Fruit fly (Drosophila melanogaster) whole organism, embryonic: Measurements from ENCODE around the gene CG31191.
A peak's percentile ranks its signal among the peaks of the same experiment; 100 is the strongest.

ENCODE experiments used
- CG10543 ChIP-seq: fragments of 200-800 bp; sonication (Bioruptor generic); optimal IDR thresholded peaks from 3 replicates; lab custom pipeline; 2017; ENCODE audit warnings: missing biosample characterization, mild to moderate bottlenecking, missing genetic modification characterization, moderate library complexity
- CG13296 ChIP-seq: fragments of 200-800 bp; sonication (Bioruptor generic); optimal IDR thresholded peaks from 3 replicates; lab custom pipeline; 2018; ENCODE audit warnings: missing biosample characterization, mild to moderate bottlenecking, missing genetic modification characterization
- CG15514 ChIP-seq: fragments of 200-800 bp; sonication (Bioruptor generic); optimal IDR thresholded peaks from 3 replicates; lab custom pipeline; 2017; ENCODE audit warnings: missing biosample characterization, missing genetic modification characterization, mild to moderate bottlenecking, moderate library complexity, missing genetic modification reagents
- CG16779 ChIP-seq: fragments of 200-800 bp; sonication (Bioruptor generic); IDR thresholded peaks from 2 replicates; pipeline ENCODE4 v1.3.6; 2022; ENCODE audit warnings: missing biosample characterization, missing genetic modification characterization
- CG16863 ChIP-seq: fragments of 200-800 bp; sonication (Bioruptor generic); optimal IDR thresholded peaks from 3 replicates; lab custom pipeline; 2016; ENCODE audit warnings: missing biosample characterization, missing genetic modification characterization
- CG17568 ChIP-seq: fragments of 200-800 bp; sonication (Bioruptor generic); optimal IDR thresholded peaks from 2 replicates; lab custom pipeline; 2018; ENCODE audit warnings: missing biosample characterization, mild to moderate bottlenecking, missing genetic modification characterization, moderate library complexity
- CG18764 ChIP-seq: fragments of 200-800 bp; sonication (Bioruptor generic); optimal IDR thresholded peaks from 3 replicates; lab custom pipeline; 2016; ENCODE audit warnings: missing biosample characterization, missing genetic modification characterization
- CG2678 ChIP-seq: fragments of 200-800 bp; sonication (Bioruptor generic); optimal IDR thresholded peaks from 3 replicates; lab custom pipeline; 2019; ENCODE audit warnings: missing biosample characterization, mild to moderate bottlenecking, missing genetic modification characterization, moderate library complexity
- CG32772 ChIP-seq: fragments of 200-800 bp; sonication (Bioruptor generic); IDR thresholded peaks from 2 replicates; pipeline ENCODE4 v1.3.6; 2022; ENCODE audit warnings: missing biosample characterization, missing genetic modification characterization
- CG34224 ChIP-seq: fragments of 200-800 bp; sonication (Bioruptor generic); IDR thresholded peaks from 3 replicates; pipeline ENCODE4 v1.3.6; 2022; ENCODE audit warnings: missing biosample characterization, missing genetic modification characterization; ENCODE audit not compliant: partially characterized antibody
- CG7357 ChIP-seq: fragments of 200-800 bp; sonication (Bioruptor generic); IDR thresholded peaks from 3 replicates; pipeline ENCODE4 v1.3.6; 2022; ENCODE audit warnings: missing biosample characterization, missing genetic modification characterization
- CG7928 ChIP-seq: fragments of 200-800 bp; sonication (Bioruptor generic); optimal IDR thresholded peaks from 2 replicates; lab custom pipeline; 2017; ENCODE audit warnings: missing biosample characterization, mild to moderate bottlenecking, missing genetic modification characterization
- CG8924 ChIP-seq: fragments of 200-800 bp; optimal IDR thresholded peaks from 3 replicates; lab custom pipeline; 2019; ENCODE audit warnings: missing biosample characterization, mild to moderate bottlenecking, missing genetic modification characterization, moderate library complexity
- CTCF ChIP-seq: fragments of 200-800 bp; sonication (Bioruptor generic); optimal IDR thresholded peaks from 2 replicates; lab custom pipeline; 2017; ENCODE audit warnings: missing biosample characterization, mild to moderate bottlenecking, missing genetic modification characterization, moderate library complexity
- D ChIP-seq, 2 experiments: fragments of 200-800 bp in 1 of 2; fragments of >200 bp in 1 of 2; sonication (Bioruptor generic) in 1 of 2; optimal IDR thresholded peaks; 2 replicates in 1 of 2; 3 replicates in 1 of 2; lab custom pipeline; 2017; ENCODE audit warnings: mild to moderate bottlenecking in 1 of 2, missing biosample characterization in 1 of 2, missing genetic modification characterization in 1 of 2, missing genetic modification reagents in 1 of 2
- Deaf1 ChIP-seq: fragments of 200-800 bp; optimal IDR thresholded peaks from 3 replicates; lab custom pipeline; 2019; ENCODE audit warnings: missing biosample characterization, mild to moderate bottlenecking, missing genetic modification characterization, moderate library complexity
- Dp ChIP-seq: fragments of 200-800 bp; sonication (Bioruptor generic); optimal IDR thresholded peaks from 2 replicates; lab custom pipeline; 2018; ENCODE audit warnings: missing biosample characterization, mild to moderate bottlenecking, missing genetic modification characterization, moderate library complexity
- ERR ChIP-seq: fragments of 200-800 bp; sonication (Bioruptor generic); optimal IDR thresholded peaks from 2 replicates; lab custom pipeline; 2016; ENCODE audit warnings: missing biosample characterization, missing genetic modification characterization
- Elba2 ChIP-seq: fragments of 200-800 bp; sonication (Bioruptor generic); optimal IDR thresholded peaks from 3 replicates; lab custom pipeline; 2016; ENCODE audit warnings: missing biosample characterization, missing genetic modification characterization
- Ets97D ChIP-seq: fragments of 200-800 bp; sonication (Bioruptor generic); optimal IDR thresholded peaks from 3 replicates; lab custom pipeline; 2016; ENCODE audit warnings: missing biosample characterization, missing genetic modification characterization
- HLH54F ChIP-seq: fragments of 200-800 bp; sonication (Bioruptor generic); optimal IDR thresholded peaks from 3 replicates; lab custom pipeline; 2016; ENCODE audit warnings: missing biosample characterization, missing genetic modification characterization
- Hey ChIP-seq: fragments of 200-800 bp; sonication (Bioruptor generic); optimal IDR thresholded peaks from 3 replicates; lab custom pipeline; 2018; ENCODE audit warnings: missing biosample characterization, mild to moderate bottlenecking, missing genetic modification characterization
- Hmr ChIP-seq: fragments of 200-800 bp; sonication (Bioruptor generic); optimal IDR thresholded peaks from 3 replicates; lab custom pipeline; 2017; ENCODE audit warnings: mild to moderate bottlenecking, missing biosample characterization, missing genetic modification reagents, missing genetic modification characterization
- Med ChIP-seq: fragments of 200-800 bp; sonication (Bioruptor generic); peaks from one replicate; lab custom pipeline; 2016; ENCODE audit warnings: missing biosample characterization, missing genetic modification characterization, mild to moderate bottlenecking, inconsistent platforms, moderate library complexity
- Meics ChIP-seq: fragments of 200-800 bp; sonication (Bioruptor generic); optimal IDR thresholded peaks from 2 replicates; lab custom pipeline; 2017; ENCODE audit warnings: missing biosample characterization, mild to moderate bottlenecking, missing genetic modification characterization
- Myb ChIP-seq: fragments of 200-800 bp; sonication (Bioruptor generic); optimal IDR thresholded peaks from 2 replicates; lab custom pipeline; 2016; ENCODE audit warnings: missing biosample characterization, missing genetic modification characterization
- PHDP ChIP-seq: fragments of 200-800 bp; sonication (Bioruptor generic); optimal IDR thresholded peaks from 3 replicates; lab custom pipeline; 2018; ENCODE audit warnings: missing biosample characterization, mild to moderate bottlenecking, missing genetic modification characterization, moderate library complexity
- YL-1 ChIP-seq: fragments of 200-800 bp; sonication (Bioruptor generic); optimal IDR thresholded peaks from 3 replicates; lab custom pipeline; 2017; ENCODE audit warnings: missing biosample characterization, mild to moderate bottlenecking, missing genetic modification characterization
- abd-A ChIP-seq: fragments of 200-800 bp; sonication (Bioruptor generic); optimal IDR thresholded peaks from 3 replicates; lab custom pipeline; 2019; ENCODE audit warnings: missing biosample characterization, mild to moderate bottlenecking, missing genetic modification characterization, moderate library complexity
- ac ChIP-seq: fragments of 200-800 bp; sonication (Bioruptor generic); optimal IDR thresholded peaks from 3 replicates; lab custom pipeline; 2017; ENCODE audit warnings: missing biosample characterization, mild to moderate bottlenecking, missing genetic modification characterization
- al ChIP-seq: fragments of 200-800 bp; sonication (Bioruptor generic); IDR thresholded peaks from 2 replicates; pipeline ENCODE4 v1.3.6; 2022; ENCODE audit warnings: missing biosample characterization, missing genetic modification characterization
- bigmax ChIP-seq: fragments of 200-800 bp; sonication (Bioruptor generic); optimal IDR thresholded peaks from 2 replicates; lab custom pipeline; 2018; ENCODE audit warnings: missing biosample characterization, mild to moderate bottlenecking, missing genetic modification characterization
- chinmo ChIP-seq: fragments of 200-800 bp; sonication (Bioruptor generic); IDR thresholded peaks from 4 replicates; pipeline ENCODE4 v1.3.6; 2022; ENCODE audit warnings: missing biosample characterization, missing genetic modification characterization; ENCODE audit not compliant: partially characterized antibody
- crc ChIP-seq: fragments of 200-800 bp; sonication (Bioruptor generic); optimal IDR thresholded peaks from 2 replicates; lab custom pipeline; 2016; ENCODE audit warnings: missing biosample characterization, missing genetic modification characterization
- dysf ChIP-seq: fragments of 200-800 bp; sonication (Bioruptor generic); IDR thresholded peaks from 3 replicates; pipeline ENCODE4 v1.3.6; 2022; ENCODE audit warnings: missing biosample characterization, missing genetic modification characterization
- en ChIP-seq: fragments of 200-800 bp; sonication (Bioruptor generic); optimal IDR thresholded peaks from 2 replicates; lab custom pipeline; 2016; ENCODE audit warnings: missing biosample characterization, missing genetic modification characterization
- esg ChIP-seq: fragments of 200-800 bp; sonication (Bioruptor generic); conservative IDR thresholded peaks from 2 replicates; pipeline ENCODE4 v1.3.6; 2022; ENCODE audit warnings: missing biosample characterization, missing genetic modification characterization
- gfzf ChIP-seq: fragments of 200-800 bp; sonication (Bioruptor generic); optimal IDR thresholded peaks from 2 replicates; lab custom pipeline; 2016; ENCODE audit warnings: missing biosample characterization, mild to moderate bottlenecking, missing genetic modification characterization, moderate library complexity
- gsb-n ChIP-seq: fragments of 200-800 bp; sonication (Bioruptor generic); optimal IDR thresholded peaks from 3 replicates; lab custom pipeline; 2018; ENCODE audit warnings: missing biosample characterization, mild to moderate bottlenecking, missing genetic modification characterization
- ham ChIP-seq: fragments of 200-800 bp; sonication (Bioruptor generic); IDR thresholded peaks from 2 replicates; pipeline ENCODE4 v1.3.6; 2022; ENCODE audit warnings: missing biosample characterization, missing genetic modification characterization
- lola ChIP-seq, 3 experiments: fragments of >200 bp in 2 of 3; fragments of 200-800 bp in 1 of 3; sonication (Bioruptor generic) in 1 of 3; optimal IDR thresholded peaks; 2 replicates each; lab custom pipeline; 2017 to 2019; ENCODE audit warnings: missing biosample characterization in 3 of 3, missing genetic modification characterization in 3 of 3, mild to moderate bottlenecking in 1 of 3, moderate library complexity in 1 of 3
- run ChIP-seq: fragments of 200-800 bp; sonication (Bioruptor generic); optimal IDR thresholded peaks from 3 replicates; lab custom pipeline; 2018; ENCODE audit warnings: missing biosample characterization, mild to moderate bottlenecking, missing genetic modification characterization
- scrt ChIP-seq: fragments of 200-800 bp; sonication (Bioruptor generic); optimal IDR thresholded peaks from 2 replicates; lab custom pipeline; 2018; ENCODE audit warnings: missing biosample characterization, mild to moderate bottlenecking, missing genetic modification characterization, moderate library complexity
- stwl ChIP-seq: fragments of 200-800 bp; sonication (Bioruptor generic); optimal IDR thresholded peaks from 3 replicates; lab custom pipeline; 2018; ENCODE audit warnings: missing biosample characterization, mild to moderate bottlenecking, missing genetic modification characterization, moderate library complexity
- sug ChIP-seq: fragments of 200-800 bp; optimal IDR thresholded peaks from 2 replicates; lab custom pipeline; 2019; ENCODE audit warnings: missing biosample characterization, mild to moderate bottlenecking, missing genetic modification characterization, moderate library complexity
- tin ChIP-seq: fragments of 200-800 bp; sonication (Bioruptor generic); optimal IDR thresholded peaks from 3 replicates; lab custom pipeline; 2016; ENCODE audit warnings: missing biosample characterization, missing genetic modification characterization

Gene CG31191

dm6 chr3R:20947991-20948407, 2.7 kb upstream of the CG31191 start (continued):
- no peak for TF ChIP-seq CG34224 (GFP tag; lab: Robert Waterston, UW)
- TF ChIP-seq lola (GFP tag; optimal IDR thresholded peaks at IDR 0.05; lab: Kevin White, UChicago): no peak
- TF ChIP-seq Meics (GFP tag; lab: Kevin White, UChicago): peak; percentile 45
- no peak for TF ChIP-seq PHDP (tag; lab: Kevin White, UChicago)
- no peak for TF ChIP-seq Hey (tag; lab: Kevin White, UChicago)
- TF ChIP-seq ERR (GFP tag; lab: Kevin White, UChicago): no peak
- TF ChIP-seq CTCF: peak; percentile 99
- no peak for TF ChIP-seq en
- peak; percentile 23 for TF ChIP-seq CG15514
- peak; percentile 18 for TF ChIP-seq Ets97D
- peak; percentile 8 for TF ChIP-seq CG18764 (GFP tag; lab: Kevin White, UChicago)
- TF ChIP-seq Elba2: no peak
- no peak for TF ChIP-seq CG2678
- TF ChIP-seq crc: no peak
- TF ChIP-seq run (tag; lab: Kevin White, UChicago): no peak
- no peak for TF ChIP-seq CG16863 (GFP tag; lab: Kevin White, UChicago)
- TF ChIP-seq HLH54F (GFP tag; lab: Kevin White, UChicago): no peak
- peak; percentile 36 for TF ChIP-seq tin (GFP tag; lab: Kevin White, UChicago)
- peak; percentile 65 for TF ChIP-seq Myb (GFP tag; lab: Kevin White, UChicago)
- TF ChIP-seq CG7928 (GFP tag; lab: Kevin White, UChicago): no peak
- no peak for TF ChIP-seq CG8924 (tag; lab: Kevin White, UChicago)
- TF ChIP-seq gfzf (GFP tag; lab: Kevin White, UChicago): peak; percentile 28

DNA sequence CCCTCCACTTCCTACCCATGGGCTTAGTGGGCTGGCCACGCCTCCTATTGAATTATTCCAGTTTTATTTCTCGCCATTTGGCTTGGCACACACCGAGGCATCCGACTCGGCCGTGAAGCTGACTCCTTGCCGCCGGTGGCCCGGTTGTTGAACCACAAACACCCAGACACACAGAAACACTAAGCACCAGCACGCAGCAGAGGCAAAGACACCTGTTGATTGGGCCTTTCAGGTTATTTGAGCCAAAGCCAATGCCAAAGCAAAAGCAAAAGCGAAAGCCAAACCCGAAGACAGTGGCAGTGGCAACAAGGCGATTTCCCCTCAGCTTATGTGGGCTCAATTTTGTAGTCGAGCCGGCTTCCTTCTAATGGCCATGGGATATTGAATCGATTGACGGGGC, 1.4 kb upstream of the CG31191 start:
- TF ChIP-seq CG13296 (GFP tag; lab: Kevin White, UChicago): no peak
- TF ChIP-seq ham (GFP tag; lab: Robert Waterston, UW): no peak
- no peak for TF ChIP-seq stwl
- TF ChIP-seq gsb-n (tag; lab: Kevin White, UChicago): no peak
- peak; percentile 87 for TF ChIP-seq abd-A (tag; lab: Kevin White, UChicago)
- no peak for TF ChIP-seq sug (tag; lab: Kevin White, UChicago)
- TF ChIP-seq esg (GFP tag; lab: Robert Waterston, UW): no peak
- TF ChIP-seq ac (GFP tag; lab: Kevin White, UChicago): no peak
- TF ChIP-seq tin (GFP tag; lab: Kevin White, UChicago): no peak
- peak; percentile 48 for TF ChIP-seq Med (GFP tag; lab: Kevin White, UChicago)
- TF ChIP-seq CG16779 (GFP tag; lab: Robert Waterston, UW): no peak
- no peak for TF ChIP-seq bigmax
- 0 out of 4 replicates have a peak, but pooled peaks have one; percentile 59 for TF ChIP-seq chinmo (GFP tag; lab: Robert Waterston, UW)
- TF ChIP-seq CG10543 (GFP tag; lab: Kevin White, UChicago): peak; percentile 16
- no peak for TF ChIP-seq YL-1 (GFP tag; lab: Kevin White, UChicago)
- no peak for TF ChIP-seq D (optimal IDR thresholded peaks at IDR 0.05; lab: Kevin White, UChicago)
- TF ChIP-seq D (GFP tag; optimal IDR thresholded peaks at IDR 0.05; lab: Kevin White, UChicago): no peak
- TF ChIP-seq CG32772 (GFP tag; lab: Robert Waterston, UW): no peak
- TF ChIP-seq al (GFP tag; lab: Robert Waterston, UW): no peak
- TF ChIP-seq dysf (GFP tag; lab: Robert Waterston, UW): no peak
- peak; percentile 94 for TF ChIP-seq scrt (GFP tag; lab: Kevin White, UChicago)
- no peak for TF ChIP-seq Dp
- TF ChIP-seq CG7357 (GFP tag; lab: Robert Waterston, UW): no peak
- no peak for TF ChIP-seq Hmr
- TF ChIP-seq Deaf1 (tag; lab: Kevin White, UChicago): peak; percentile 33
- no peak for TF ChIP-seq CG18764 (GFP tag; lab: Kevin White, UChicago)
- no peak for TF ChIP-seq CG17568
